Fruit fly (Drosophila melanogaster) S2 (cell line): ENCODE measurements around the gene CG13248.

ENCODE experiments used
- CG8478 ChIP-seq: fragments of >200 bp; optimal IDR thresholded peaks from 2 replicates; lab custom pipeline; 2018
- CTCF ChIP-seq, 2 experiments: fragments of >200 bp; optimal IDR thresholded peaks; 2 replicates each; lab custom pipeline; 2018

Gene CG13248

dm6 chr3L:20431619-20432018, 21.3 kb upstream of the CG13248 start:
- TF ChIP-seq CTCF (optimal IDR thresholded peaks at IDR 0.05; lab: Kevin White, UChicago) (no peak), CG8478 (lab: Kevin White, UChicago) (no peak)

dm6 chr3L:20430182-20430581, 19.8 kb upstream of the CG13248 start, which contains the start of gene CG5262:
Gene CG5262 (minus strand): TSS chr3L:20430475.
- TF ChIP-seq CG8478 (lab: Kevin White, UChicago): no peak

dm6 chr3L:20427449-20427848, 17.1 kb upstream of the CG13248 start, which contains the start of gene CG5274:
Gene CG5274 (minus strand): TSS chr3L:20427666.
- TF ChIP-seq CTCF (optimal IDR thresholded peaks at IDR 0.05; lab: Kevin White, UChicago) (no peak), CG8478 (lab: Kevin White, UChicago) (no peak)

- no peak for TF ChIP-seq CTCF (optimal IDR thresholded peaks at IDR 0.05; lab: Kevin White, UChicago)
- no peak for TF ChIP-seq CG8478 (lab: Kevin White, UChicago)
Observed at dm6 chr3L:20425888-20426287, 15.5 kb upstream of the CG13248 start, which contains the start of gene CG5282. Gene CG5282 (minus strand): TSS chr3L:20426071.

dm6 chr3L:20413304-20413703, 2.9 kb upstream of the CG13248 start, which contains the start of gene zye:
Gene zye (plus strand): TSS chr3L:20413604.
- TF ChIP-seq CTCF (optimal IDR thresholded peaks at IDR 0.05; lab: Kevin White, UChicago) (no peak), CG8478 (lab: Kevin White, UChicago) (no peak)

- TF ChIP-seq CTCF (optimal IDR thresholded peaks at IDR 0.05; lab: Kevin White, UChicago): no peak
- no peak for TF ChIP-seq CG8478 (lab: Kevin White, UChicago)
Observed at dm6 chr3L:20410780-20411179, 414 bp upstream of the CG13248 start.

dm6 chr3L:20405971-20406948, 4.1 kb downstream of the CG13248 start:
- TF ChIP-seq CG8478 (lab: Kevin White, UChicago) (no peak), CTCF (optimal IDR thresholded peaks at IDR 0.05; lab: Kevin White, UChicago) (no peak)

- no peak for TF ChIP-seq CG8478 (lab: Kevin White, UChicago)
- no peak for TF ChIP-seq CTCF (optimal IDR thresholded peaks at IDR 0.05; lab: Kevin White, UChicago)
Observed at dm6 chr3L:20405337-20405887, 5.0 kb downstream of the CG13248 start.

dm6 chr3L:20404515-20404914, 5.9 kb downstream of the CG13248 start:
- TF ChIP-seq CTCF (optimal IDR thresholded peaks at IDR 0.05; lab: Kevin White, UChicago) (no peak), CG8478 (lab: Kevin White, UChicago) (no peak)

dm6 chr3L:20403493-20404379, 6.6 kb downstream of the CG13248 start:
- TF ChIP-seq CTCF (optimal IDR thresholded peaks at IDR 0.05; lab: Kevin White, UChicago) (no peak), CG8478 (lab: Kevin White, UChicago) (no peak)

dm6 chr3L:20402665-20403492, 7.5 kb downstream of the CG13248 start:
- TF ChIP-seq CTCF (optimal IDR thresholded peaks at IDR 0.05; lab: Kevin White, UChicago): no peak
- TF ChIP-seq CG8478 (lab: Kevin White, UChicago): no peak

dm6 chr3L:20401026-20401912, 9.1 kb downstream of the CG13248 start, which contains the start of gene trbl:
Gene trbl (minus strand): TSS chr3L:20401609.
- TF ChIP-seq CG8478 (lab: Kevin White, UChicago): no peak
- peak in 1 of 2 experiments; percentile 3 for TF ChIP-seq CTCF (optimal IDR thresholded peaks at IDR 0.05; lab: Kevin White, UChicago)
